Worm (Caenorhabditis elegans) whole organism, L1 larva: ENCODE data around the gene snx-6.
A peak's percentile ranks its signal among the peaks of the same experiment; 100 is the strongest.

Source experiments
- C04F5.9 ChIP-seq: sonication (generic microtip); optimal IDR thresholded peaks from 2 replicates; lab custom pipeline; 2016; ENCODE audit warnings: missing genetic modification characterization, missing compliant biosample characterization
- F16B12.6 ChIP-seq: fragments of 150-350 bp; optimal IDR thresholded peaks from 2 replicates; lab custom pipeline; 2014; ENCODE audit warnings: missing biosample characterization, missing genetic modification characterization
- Y116A8C.19 ChIP-seq: sonication (generic microtip); optimal IDR thresholded peaks from 2 replicates; lab custom pipeline; 2016; ENCODE audit warnings: missing compliant biosample characterization, missing genetic modification characterization, borderline replicate concordance
- aly-2 ChIP-seq: fragments of 150-350 bp; optimal IDR thresholded peaks from 2 replicates; lab custom pipeline; 2014; ENCODE audit warnings: missing biosample characterization, missing genetic modification characterization
- ama-1 ChIP-seq: fragments of 150-350 bp; optimal IDR thresholded peaks from 2 replicates; lab custom pipeline; 2014
- ceh-63 ChIP-seq: fragments of 200-800 bp; sonication (Bioruptor generic); optimal IDR thresholded peaks from 2 replicates; lab custom pipeline; 2018; ENCODE audit warnings: mild to moderate bottlenecking, missing genetic modification characterization, missing compliant biosample characterization
- ceh-82 ChIP-seq, 3 experiments: fragments of 150-350 bp in 1 of 3; sonication (generic microtip) in 2 of 3; optimal IDR thresholded peaks; 2 replicates each; lab custom pipeline; 2014 to 2017; ENCODE audit warnings: missing biosample characterization in 3 of 3, missing genetic modification characterization in 3 of 3
- ceh-88 ChIP-seq: fragments of 200-800 bp; sonication (Bioruptor generic); IDR thresholded peaks from 2 replicates; pipeline ENCODE4 v1.3.6; 2022; ENCODE audit warnings: missing genetic modification characterization, missing compliant biosample characterization
- ceh-90 ChIP-seq: sonication (generic microtip); optimal IDR thresholded peaks from 2 replicates; lab custom pipeline; 2016; ENCODE audit warnings: missing genetic modification characterization, missing compliant biosample characterization
- ces-1 ChIP-seq: fragments of 150-350 bp; optimal IDR thresholded peaks from 2 replicates; lab custom pipeline; 2014; ENCODE audit warnings: missing biosample characterization, missing genetic modification reagents, missing genetic modification characterization
- dpl-1 ChIP-seq, 3 experiments: fragments of 150-350 bp in 2 of 3; sonication (generic microtip) in 1 of 3; optimal IDR thresholded peaks; 2 replicates each; lab custom pipeline; 2014 to 2017; ENCODE audit warnings: missing biosample characterization in 3 of 3, missing genetic modification characterization in 3 of 3, missing genetic modification reagents in 3 of 3
- efl-3 ChIP-seq: fragments of 200-800 bp; sonication (Bioruptor generic); optimal IDR thresholded peaks from 2 replicates; lab custom pipeline; 2018; ENCODE audit warnings: mild to moderate bottlenecking, missing genetic modification characterization, missing compliant biosample characterization
- egl-13 ChIP-seq: sonication (generic microtip); optimal IDR thresholded peaks from 2 replicates; lab custom pipeline; 2016; ENCODE audit warnings: missing genotype, missing genetic modification reagents, missing genetic modification characterization, missing compliant biosample characterization
- egl-27 ChIP-seq, 2 experiments: fragments of 150-350 bp in 1 of 2; sonication (generic microtip); optimal IDR thresholded peaks; 3 replicates each; lab custom pipeline; 2017 to 2018; ENCODE audit warnings: missing biosample characterization in 2 of 2, missing genetic modification characterization in 2 of 2, missing genetic modification reagents in 2 of 2
- hlh-17 ChIP-seq: fragments of 200-800 bp; sonication (Bioruptor generic); optimal IDR thresholded peaks from 2 replicates; lab custom pipeline; 2018; ENCODE audit warnings: missing genetic modification characterization, mild to moderate bottlenecking, missing compliant biosample characterization, moderate library complexity, borderline replicate concordance
- hlh-4 ChIP-seq: sonication (generic microtip); optimal IDR thresholded peaks from 2 replicates; lab custom pipeline; 2016; ENCODE audit warnings: mild to moderate bottlenecking, missing genetic modification characterization, missing compliant biosample characterization
- hpl-2 ChIP-seq: fragments of 150-350 bp; optimal IDR thresholded peaks from 2 replicates; lab custom pipeline; 2014; ENCODE audit warnings: missing biosample characterization, missing genetic modification reagents, missing genetic modification characterization
- jun-1 ChIP-seq: fragments of 150-350 bp; optimal IDR thresholded peaks from 2 replicates; lab custom pipeline; 2014; ENCODE audit warnings: missing biosample characterization, missing genetic modification reagents, missing genetic modification characterization
- lin-13 ChIP-seq: fragments of 150-350 bp; optimal IDR thresholded peaks from 2 replicates; lab custom pipeline; 2014; ENCODE audit warnings: missing biosample characterization, missing genetic modification reagents, missing genetic modification characterization
- lin-39 ChIP-seq: fragments of 150-350 bp; optimal IDR thresholded peaks from 2 replicates; lab custom pipeline; 2014; ENCODE audit warnings: missing biosample characterization, missing genetic modification reagents, missing genetic modification characterization
- mef-2 ChIP-seq: fragments of 150-350 bp; optimal IDR thresholded peaks from 2 replicates; lab custom pipeline; 2014; ENCODE audit warnings: missing biosample characterization, missing genetic modification characterization
- nhr-11 ChIP-seq: fragments of 150-350 bp; optimal IDR thresholded peaks from 2 replicates; lab custom pipeline; 2014; ENCODE audit warnings: missing biosample characterization, missing genetic modification characterization
- nhr-12 ChIP-seq: sonication (generic microtip); optimal IDR thresholded peaks from 2 replicates; lab custom pipeline; 2017; ENCODE audit warnings: missing biosample characterization, missing genetic modification characterization
- nhr-19 ChIP-seq: fragments of 200-800 bp; sonication (Bioruptor generic); conservative IDR thresholded peaks from 2 replicates; pipeline ENCODE4 v1.3.6; 2022; ENCODE audit warnings: missing genetic modification characterization, missing compliant biosample characterization
- nhr-76 ChIP-seq: sonication (generic microtip); optimal IDR thresholded peaks from 2 replicates; lab custom pipeline; 2017; ENCODE audit warnings: missing biosample characterization, missing genetic modification characterization
- nhr-84 ChIP-seq: sonication (generic microtip); optimal IDR thresholded peaks from 2 replicates; lab custom pipeline; 2017; ENCODE audit warnings: missing biosample characterization, missing genetic modification characterization
- nhr-85 ChIP-seq: sonication (generic microtip); peaks from one replicate; lab custom pipeline; 2016; ENCODE audit warnings: missing genetic modification characterization, inconsistent platforms, missing compliant biosample characterization
- pag-3 ChIP-seq: sonication (generic microtip); optimal IDR thresholded peaks from 2 replicates; lab custom pipeline; 2017; ENCODE audit warnings: missing genetic modification characterization, mild to moderate bottlenecking, missing compliant biosample characterization, antibody characterized with exemption, borderline replicate concordance; ENCODE audit not compliant: insufficient read depth
- pax-3 ChIP-seq: fragments of 200-800 bp; sonication (Bioruptor generic); optimal IDR thresholded peaks from 2 replicates; lab custom pipeline; 2018; ENCODE audit warnings: mild to moderate bottlenecking, missing genetic modification characterization, moderate library complexity, missing compliant biosample characterization
- skn-1 ChIP-seq: fragments of 150-350 bp; optimal IDR thresholded peaks from 2 replicates; lab custom pipeline; 2014; ENCODE audit warnings: missing biosample characterization, missing genetic modification characterization
- snu-23 ChIP-seq: sonication (generic microtip); optimal IDR thresholded peaks from 2 replicates; lab custom pipeline; 2016; ENCODE audit warnings: missing genetic modification characterization, missing compliant biosample characterization
- sox-4 ChIP-seq: sonication (generic microtip); optimal IDR thresholded peaks from 2 replicates; lab custom pipeline; 2016; ENCODE audit warnings: missing genetic modification characterization, missing compliant biosample characterization
- sptf-1 ChIP-seq: fragments of 150-350 bp; optimal IDR thresholded peaks from 2 replicates; lab custom pipeline; 2014; ENCODE audit warnings: missing biosample characterization, missing genetic modification characterization
- tlp-1 ChIP-seq: fragments of 150-350 bp; optimal IDR thresholded peaks from 2 replicates; lab custom pipeline; 2014; ENCODE audit warnings: missing biosample characterization, missing genetic modification characterization
- unc-130 ChIP-seq: fragments of 150-350 bp; optimal IDR thresholded peaks from 2 replicates; lab custom pipeline; 2017; ENCODE audit warnings: missing biosample characterization, missing genetic modification characterization, inconsistent platforms
- unc-30 ChIP-seq: sonication (generic microtip); optimal IDR thresholded peaks from 2 replicates; lab custom pipeline; 2017; ENCODE audit warnings: missing biosample characterization, missing genetic modification characterization
- unc-62 ChIP-seq: fragments of 150-350 bp; optimal IDR thresholded peaks from 2 replicates; lab custom pipeline; 2014; ENCODE audit warnings: missing biosample characterization, missing genetic modification reagents, missing genetic modification characterization
- unc-98 ChIP-seq: fragments of 200-800 bp; sonication (Bioruptor generic); IDR thresholded peaks from 2 replicates; pipeline ENCODE4 v1.3.6; 2022; ENCODE audit warnings: missing genetic modification characterization, missing compliant biosample characterization
- vab-15 ChIP-seq: sonication (generic microtip); optimal IDR thresholded peaks from 2 replicates; lab custom pipeline; 2017; ENCODE audit warnings: missing genotype, mild to moderate bottlenecking, missing genetic modification characterization, missing compliant biosample characterization
- xbp-1 ChIP-seq: sonication (generic microtip); optimal IDR thresholded peaks from 2 replicates; lab custom pipeline; 2016; ENCODE audit warnings: missing genetic modification characterization, missing compliant biosample characterization
- zag-1 ChIP-seq: fragments of 150-350 bp; optimal IDR thresholded peaks from 2 replicates; lab custom pipeline; 2014; ENCODE audit warnings: missing biosample characterization, missing genetic modification characterization
- ztf-4 ChIP-seq: fragments of 150-350 bp; optimal IDR thresholded peaks from 2 replicates; lab custom pipeline; 2014; ENCODE audit warnings: missing biosample characterization, missing genetic modification characterization

Gene snx-6

ce11 chrV:17951172-17951999, 28.5 kb downstream of the snx-6 start, which contains the start of gene Y59A8B.24 (continued):
- TF ChIP-seq sptf-1 (tag; lab: Kevin White, UChicago) (no peak), ceh-90 (tag; lab: Kevin White, UChicago) (peak; percentile 83), zag-1 (tag; lab: Kevin White, UChicago) (peak; percentile 66), hlh-4 (tag; lab: Kevin White, UChicago) (no peak), unc-30 (tag; lab: Kevin White, UChicago) (no peak), efl-3 (GFP tag; lab: Kevin White, UChicago) (no peak), lin-13 (GFP tag; lab: Kevin White, UChicago) (peak; percentile 98), unc-98 (GFP tag; lab: Robert Waterston, UW) (peak; percentile 94), nhr-19 (GFP tag; lab: Robert Waterston, UW) (peak; percentile 89), vab-15 (peak; percentile 32), jun-1 (tag; lab: Kevin White, UChicago) (peak; percentile 93), nhr-76 (tag; lab: Kevin White, UChicago) (no peak), ceh-88 (GFP tag; lab: Robert Waterston, UW) (peak; percentile 65), dpl-1 (GFP tag; optimal IDR thresholded peaks at IDR 0.05; lab: Kevin White, UChicago) (peak; percentile 73 to 80 (median 76)), ztf-4 (tag; lab: Kevin White, UChicago) (peak; percentile 81), ceh-82 (tag; optimal IDR thresholded peaks at IDR 0.05; lab: Kevin White, UChicago) (peak; percentile 78 to 98 (median 94)), mef-2 (tag; lab: Kevin White, UChicago) (peak; percentile 80), tlp-1 (tag; lab: Kevin White, UChicago) (no peak), hpl-2 (GFP tag; lab: Kevin White, UChicago) (peak; percentile 51), lin-39 (tag; lab: Kevin White, UChicago) (no peak), C04F5.9 (tag; lab: Kevin White, UChicago) (peak; percentile 74), unc-62 (GFP tag; lab: Kevin White, UChicago) (no peak), unc-130 (peak; percentile 68), nhr-12 (tag; lab: Kevin White, UChicago) (no peak), hlh-17 (GFP tag; lab: Kevin White, UChicago) (no peak), pax-3 (tag; lab: Kevin White, UChicago) (peak; percentile 94), aly-2 (peak; percentile 85), egl-27 (tag; optimal IDR thresholded peaks at IDR 0.05; lab: Kevin White, UChicago) (peak; percentile 2 to 41), pag-3 (no peak), nhr-11 (tag; lab: Kevin White, UChicago) (peak; percentile 48), snu-23 (peak; percentile 97), nhr-84 (tag; lab: Kevin White, UChicago) (no peak), F16B12.6 (tag; lab: Kevin White, UChicago) (peak; percentile 69), ceh-63 (GFP tag; lab: Kevin White, UChicago) (no peak), Y116A8C.19 (peak; percentile 15), skn-1 (tag; lab: Kevin White, UChicago) (peak; percentile 95), sox-4 (tag; lab: Kevin White, UChicago) (peak; percentile 81), ces-1 (no peak), ama-1 (lab: Kevin White, UChicago) (peak; percentile 46), nhr-85 (tag; lab: Kevin White, UChicago) (peak; percentile 95), egl-13 (tag; lab: Kevin White, UChicago) (peak; percentile 88), xbp-1 (tag; lab: Kevin White, UChicago) (peak; percentile 86)
